Worm (Caenorhabditis elegans) whole organism, dauer: ENCODE measurements around the gene ZK643.6.

ENCODE experiments used
- unc-62 ChIP-seq: sonication (generic microtip); optimal IDR thresholded peaks from 2 replicates; lab custom pipeline; 2017; ENCODE audit warnings: missing biosample characterization, missing genetic modification reagents, missing genetic modification characterization

ZK643.6 gene

ce11 chrIII:8985461-8985860 is 24.9 kb upstream of the ZK643.6 start:
- TF ChIP-seq unc-62 (GFP tag; lab: Kevin White, UChicago): no peak

- TF ChIP-seq unc-62 (GFP tag; lab: Kevin White, UChicago): no peak
Measured at ce11 chrIII:8984960-8985359, 24.4 kb upstream of the ZK643.6 start.

- no peak for TF ChIP-seq unc-62 (GFP tag; lab: Kevin White, UChicago)
Measured at ce11 chrIII:8984412-8984811, 23.8 kb upstream of the ZK643.6 start.

- TF ChIP-seq unc-62 (GFP tag; lab: Kevin White, UChicago): no peak
Measured at ce11 chrIII:8983811-8984210, 23.2 kb upstream of the ZK643.6 start.

- no peak for TF ChIP-seq unc-62 (GFP tag; lab: Kevin White, UChicago)
Measured at ce11 chrIII:8983135-8983534, 22.6 kb upstream of the ZK643.6 start.

ce11 chrIII:8981847-8982479 is 21.4 kb upstream of the ZK643.6 start, which contains the start of gene pde-2:
Gene pde-2, minus strand, starts transcription at chrIII:8981897.
- TF ChIP-seq unc-62 (GFP tag; lab: Kevin White, UChicago): no peak

- TF ChIP-seq unc-62 (GFP tag; lab: Kevin White, UChicago): no peak
Measured at ce11 chrIII:8980892-8981291, 20.3 kb upstream of the ZK643.6 start.

- TF ChIP-seq unc-62 (GFP tag; lab: Kevin White, UChicago): no peak
Measured at ce11 chrIII:8978512-8979352, 18.2 kb upstream of the ZK643.6 start.

- no peak for TF ChIP-seq unc-62 (GFP tag; lab: Kevin White, UChicago)
Measured at ce11 chrIII:8974835-8975234, 14.3 kb upstream of the ZK643.6 start.

ce11 chrIII:8973826-8974225 is 13.3 kb upstream of the ZK643.6 start, which contains the start of gene R08D7.5:
Gene R08D7.5, plus strand, starts transcription at chrIII:8974126.
- TF ChIP-seq unc-62 (GFP tag; lab: Kevin White, UChicago): no peak

- no peak for TF ChIP-seq unc-62 (GFP tag; lab: Kevin White, UChicago)
Measured at ce11 chrIII:8973163-8973562, 12.6 kb upstream of the ZK643.6 start.

- TF ChIP-seq unc-62 (GFP tag; lab: Kevin White, UChicago): no peak
Measured at ce11 chrIII:8971255-8972020, 10.9 kb upstream of the ZK643.6 start, which contains the start of the genes eif-3.D and R08D7.4. Gene eif-3.D, minus strand, starts transcription at chrIII:8971578. Gene R08D7.4, plus strand, starts transcription at chrIII:8971892.

- no peak for TF ChIP-seq unc-62 (GFP tag; lab: Kevin White, UChicago)
Measured at ce11 chrIII:8967639-8968038, 7.1 kb upstream of the ZK643.6 start, which contains the start of the genes bud-13 and rpap-2. Gene bud-13, minus strand, starts transcription at chrIII:8967727. Gene rpap-2, plus strand, starts transcription at chrIII:8967967.

ce11 chrIII:8964684-8965283 is 4.2 kb upstream of the ZK643.6 start:
- TF ChIP-seq unc-62 (GFP tag; lab: Kevin White, UChicago): no peak

ce11 chrIII:8962475-8962874 is 1.9 kb upstream of the ZK643.6 start:
- no peak for TF ChIP-seq unc-62 (GFP tag; lab: Kevin White, UChicago)
